Fruit fly (Drosophila melanogaster) whole organism, wandering third instar larva: ENCODE measurements around the gene Trf4-1.

Source experiments
- CG32264 ChIP-seq: fragments of 200-800 bp; sonication (Bioruptor generic); optimal IDR thresholded peaks from 2 replicates; lab custom pipeline; 2016; ENCODE audit warnings: missing biosample characterization, missing genetic modification characterization
- Dfd ChIP-seq: fragments of >200 bp; optimal IDR thresholded peaks from 2 replicates; lab custom pipeline; 2017; ENCODE audit warnings: missing biosample characterization, missing genetic modification characterization
- Hnf4 ChIP-seq: fragments of 200-800 bp; sonication (Bioruptor generic); optimal IDR thresholded peaks from 2 replicates; lab custom pipeline; 2016; ENCODE audit warnings: missing biosample characterization, mild to moderate bottlenecking, missing genetic modification characterization
- br ChIP-seq: fragments of 200-800 bp; sonication (Bioruptor generic); optimal IDR thresholded peaks from 2 replicates; lab custom pipeline; 2016; ENCODE audit warnings: missing biosample characterization, missing genetic modification characterization
- foxo ChIP-seq, 2 experiments: fragments of 200-800 bp; sonication (Bioruptor generic); optimal IDR thresholded peaks; 2 replicates in 1 of 2; 3 replicates in 1 of 2; lab custom pipeline; 2016 to 2017; ENCODE audit warnings: missing biosample characterization in 2 of 2, missing genetic modification characterization in 2 of 2
- fru ChIP-seq: fragments of 200-800 bp; sonication (Bioruptor generic); optimal IDR thresholded peaks from 3 replicates; lab custom pipeline; 2016; ENCODE audit warnings: missing biosample characterization, mild to moderate bottlenecking, missing genetic modification characterization
- lola ChIP-seq: fragments of >200 bp; optimal IDR thresholded peaks from 2 replicates; lab custom pipeline; 2017; ENCODE audit warnings: missing biosample characterization, missing genetic modification characterization
- rgr ChIP-seq: fragments of 200-800 bp; sonication (Bioruptor generic); optimal IDR thresholded peaks from 3 replicates; lab custom pipeline; 2016; ENCODE audit warnings: missing biosample characterization, mild to moderate bottlenecking, missing genetic modification characterization
- sv ChIP-seq: fragments of 200-800 bp; sonication (Bioruptor generic); optimal IDR thresholded peaks from 3 replicates; lab custom pipeline; 2016; ENCODE audit warnings: missing biosample characterization, missing genetic modification characterization
- usp ChIP-seq: fragments of >200 bp; optimal IDR thresholded peaks from 2 replicates; lab custom pipeline; 2017; ENCODE audit warnings: missing biosample characterization, missing genetic modification characterization

DNA sequence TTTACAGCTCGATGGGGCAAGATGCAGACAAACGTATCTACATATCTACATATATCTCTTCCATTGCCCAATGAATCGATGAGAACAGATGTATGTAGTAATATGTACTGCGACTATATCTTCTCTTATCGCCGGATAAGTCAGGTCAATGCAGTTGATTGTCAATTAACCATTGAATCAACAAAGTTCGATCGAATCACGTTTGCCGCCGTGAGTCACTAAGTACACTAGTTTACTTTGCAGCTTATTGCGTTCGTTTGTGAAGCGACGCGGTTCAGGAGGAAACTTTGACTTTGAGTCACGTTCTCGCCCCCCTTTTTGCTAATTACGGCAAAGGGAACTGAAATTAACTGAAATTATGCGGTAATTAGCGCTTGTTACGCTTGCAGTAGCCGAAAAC lies 20.7 kb downstream of the Trf4-1 start:
- TF ChIP-seq lola (GFP tag; lab: Kevin White, UChicago) (no peak), br (GFP tag; lab: Kevin White, UChicago) (no peak), sv (GFP tag; lab: Kevin White, UChicago) (no peak), Dfd (GFP tag; lab: Kevin White, UChicago) (no peak), fru (GFP tag; lab: Kevin White, UChicago) (no peak), rgr (no peak), foxo (GFP tag; optimal IDR thresholded peaks at IDR 0.05; lab: Kevin White, UChicago) (no peak), usp (GFP tag; lab: Kevin White, UChicago) (no peak), Hnf4 (no peak), CG32264 (GFP tag; lab: Kevin White, UChicago) (no peak)
